Worm (Caenorhabditis elegans) whole organism, L4 larva: ENCODE results near the gene F46H5.2.

Experiments used
- D1046.2 ChIP-seq: fragments of 200-800 bp; sonication (Bioruptor generic); IDR thresholded peaks from 2 replicates; pipeline ENCODE4 v1.3.6; 2022; ENCODE audit warnings: missing genetic modification characterization, missing compliant biosample characterization
- R02D3.7 ChIP-seq: fragments of 150-350 bp; sonication (generic microtip); optimal IDR thresholded peaks from 3 replicates; lab custom pipeline; 2014; ENCODE audit warnings: missing biosample characterization, missing genetic modification characterization
- T26A8.4 ChIP-seq: fragments of 200-800 bp; sonication (Bioruptor generic); IDR thresholded peaks from 2 replicates; pipeline ENCODE4 v1.3.6; 2022; ENCODE audit warnings: missing genetic modification characterization, missing compliant biosample characterization
- ZK546.5 ChIP-seq, 2 experiments: sonication (generic microtip); optimal IDR thresholded peaks; 2 replicates each; lab custom pipeline; 2017; ENCODE audit warnings: missing biosample characterization in 2 of 2, missing genetic modification characterization in 2 of 2
- ceh-44 ChIP-seq: fragments of 200-800 bp; sonication (Bioruptor generic); IDR thresholded peaks from 2 replicates; pipeline ENCODE4 v1.3.6; 2022; ENCODE audit warnings: missing genetic modification reagents, missing genetic modification characterization, missing compliant biosample characterization
- daf-12 ChIP-seq: fragments of 150-350 bp; optimal IDR thresholded peaks from 2 replicates; lab custom pipeline; 2014; ENCODE audit warnings: missing biosample characterization, missing genetic modification reagents, missing genetic modification characterization
- egl-43 ChIP-seq: fragments of 200-800 bp; sonication (Bioruptor generic); IDR thresholded peaks from 2 replicates; pipeline ENCODE4 v1.3.6; 2022; ENCODE audit warnings: missing genetic modification reagents, missing genetic modification characterization, missing compliant biosample characterization
- mep-1 ChIP-seq: fragments of 150-350 bp; sonication (generic microtip); optimal IDR thresholded peaks from 3 replicates; lab custom pipeline; 2014; ENCODE audit warnings: missing biosample characterization, missing genetic modification characterization
- nhr-25 ChIP-seq: sonication (generic microtip); optimal IDR thresholded peaks from 2 replicates; lab custom pipeline; 2017; ENCODE audit warnings: missing genetic modification characterization, mild to moderate bottlenecking, missing compliant biosample characterization, antibody characterized with exemption, moderate library complexity, borderline replicate concordance; ENCODE audit not compliant: insufficient read depth
- set-16 ChIP-seq: fragments of 200-800 bp; sonication (Bioruptor generic); IDR thresholded peaks from 2 replicates; pipeline ENCODE4 v1.3.6; 2022; ENCODE audit warnings: missing genetic modification reagents, missing genetic modification characterization, missing compliant biosample characterization
- unc-62 ChIP-seq, 3 experiments: fragments of 150-350 bp in 1 of 3; sonication (generic microtip); optimal IDR thresholded peaks in 2 of 3; peaks in 1 of 3; 1 replicate in 1 of 3; 2 replicates in 2 of 3; lab custom pipeline; 2014 to 2017; ENCODE audit warnings: missing biosample characterization in 3 of 3, missing genetic modification characterization in 3 of 3, missing genetic modification reagents in 3 of 3, missing genotype in 1 of 3
- ztf-7 ChIP-seq: fragments of 150-350 bp; optimal IDR thresholded peaks from 2 replicates; lab custom pipeline; 2014; ENCODE audit warnings: missing biosample characterization, missing genetic modification characterization

DNA sequence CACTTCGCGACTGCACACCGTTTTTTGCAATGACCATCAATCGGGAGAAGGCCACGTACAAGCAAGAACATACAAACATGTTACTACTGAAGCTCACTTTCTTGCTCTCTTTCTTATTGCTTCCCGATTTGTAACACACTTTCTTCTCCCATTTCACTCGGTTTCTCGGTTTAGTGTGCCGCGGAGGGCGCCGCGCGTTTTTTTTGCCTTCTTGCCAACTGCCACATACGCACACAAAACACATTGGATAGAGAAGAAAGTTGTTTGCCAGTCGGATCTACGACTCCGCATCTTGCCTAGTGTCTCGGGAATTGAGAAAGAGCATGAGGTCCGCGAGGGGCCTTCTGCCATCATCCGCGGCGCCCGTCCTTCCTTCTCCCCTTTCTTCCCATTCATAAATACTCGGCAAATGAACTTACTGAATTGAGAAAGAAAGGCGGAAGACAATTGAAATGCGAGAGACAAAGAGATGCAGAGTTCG is 30.7 kb upstream of the F46H5.2 start:
- no peak for TF ChIP-seq R02D3.7 (tag; lab: Kevin White, UChicago)
- TF ChIP-seq mep-1, result peak; percentile 81
- no peak for TF ChIP-seq unc-62 (GFP tag; optimal IDR thresholded peaks at IDR 0.05 in 1 of 2; lab: Kevin White, UChicago)
- no peak for TF ChIP-seq unc-62 (tag; optimal IDR thresholded peaks at IDR 0.05; lab: Kevin White, UChicago)
- no peak for TF ChIP-seq ZK546.5 (tag; optimal IDR thresholded peaks at IDR 0.05; lab: Kevin White, UChicago)
- peak; percentile 12 for TF ChIP-seq ztf-7
- no peak for TF ChIP-seq daf-12 (tag; lab: Kevin White, UChicago)
- TF ChIP-seq set-16 (GFP tag; lab: Robert Waterston, UW), result peak; percentile 60
- TF ChIP-seq T26A8.4, result no peak
- no peak for TF ChIP-seq ceh-44 (GFP tag; lab: Robert Waterston, UW)
- TF ChIP-seq egl-43 (GFP tag; lab: Robert Waterston, UW), result peak; percentile 49; the same call in 1 of the 2 replicates
- TF ChIP-seq D1046.2 (GFP tag; lab: Robert Waterston, UW), result no peak
- no peak for TF ChIP-seq nhr-25
